Worm (Caenorhabditis elegans) whole organism, midembryonic: ENCODE results near the gene srg-58.

Source experiments
- T22C8.4 ChIP-seq: fragments of 200-800 bp; sonication (Bioruptor generic); IDR thresholded peaks from 2 replicates; pipeline ENCODE4 v1.3.6; 2022; ENCODE audit warnings: missing genetic modification characterization, missing compliant biosample characterization
- flt-1 ChIP-seq: fragments of 200-800 bp; sonication (Bioruptor generic); IDR thresholded peaks from 2 replicates; pipeline ENCODE4 v1.3.6; 2022; ENCODE audit warnings: missing genetic modification characterization, missing compliant biosample characterization
- klf-2 ChIP-seq: fragments of 200-800 bp; sonication (Bioruptor generic); conservative IDR thresholded peaks from 2 replicates; pipeline ENCODE4 v1.3.6; 2022; ENCODE audit warnings: missing genetic modification reagents, missing genetic modification characterization, missing compliant biosample characterization
- ref-1 ChIP-seq: fragments of 200-800 bp; sonication (Bioruptor generic); conservative IDR thresholded peaks from 2 replicates; pipeline ENCODE4 v1.3.6; 2022; ENCODE audit warnings: missing genetic modification reagents, missing genetic modification characterization, missing compliant biosample characterization
- ztf-29 ChIP-seq: fragments of 200-800 bp; sonication (Bioruptor generic); IDR thresholded peaks from 2 replicates; pipeline ENCODE4 v1.3.6; 2022; ENCODE audit warnings: missing genetic modification reagents, missing genetic modification characterization, missing compliant biosample characterization

ce11 chrV:2746404-2746803 is 13.0 kb downstream of the srg-58 start:
- TF ChIP-seq flt-1 (GFP tag; lab: Robert Waterston, UW), result no peak
- no peak for TF ChIP-seq klf-2
- no peak for TF ChIP-seq ref-1 (GFP tag; lab: Robert Waterston, UW)
- no peak for TF ChIP-seq ztf-29 (GFP tag; lab: Robert Waterston, UW)
- TF ChIP-seq T22C8.4 (GFP tag; lab: Robert Waterston, UW), result no peak
